Worm (Caenorhabditis elegans): ENCODE measurements around the gene gly-20.

Gene gly-20

ce11 chrV:11239187-11239725, 43.1 kb upstream of the gly-20 start, which contains the start of the genes dvc-1 and ima-1 (continued):
- TF ChIP-seq lin-39 (tag; optimal IDR thresholded peaks at IDR 0.05) (peak; percentile 42), unc-30 (tag; optimal IDR thresholded peaks at IDR 0.05) (no peak), unc-62 (GFP tag; optimal IDR thresholded peaks at IDR 0.05) (no peak), sox-4 (tag; optimal IDR thresholded peaks at IDR 0.05) (no peak), elt-2 (tag; optimal IDR thresholded peaks at IDR 0.05) (peak; percentile 41), elt-3 (tag; optimal IDR thresholded peaks at IDR 0.05) (peak in 2 of 6 experiments; percentile 6 to 9), ceh-88 (GFP tag; IDR thresholded peaks at IDR 0.05) (peak; percentile 53; the same call in 1 of the 2 replicates), nhr-237 (tag; optimal IDR thresholded peaks at IDR 0.05) (peak; percentile 7), skn-1 (tag; optimal IDR thresholded peaks at IDR 0.05) (peak; percentile 53), snpc-4 (tag; optimal IDR thresholded peaks at IDR 0.05) (peak; percentile 42), C16A3.4 (tag; optimal IDR thresholded peaks at IDR 0.05) (peak; percentile 83), tbx-2 (tag; optimal IDR thresholded peaks at IDR 0.05) (peak; percentile 51), dsc-1 (tag; optimal IDR thresholded peaks at IDR 0.05) (peak; percentile 58), jun-1 (tag; optimal IDR thresholded peaks at IDR 0.05) (peak; percentile 52), lin-13 (GFP tag; optimal IDR thresholded peaks at IDR 0.05) (peak; percentile 44), nhr-47 (tag; optimal IDR thresholded peaks at IDR 0.05) (peak; percentile 72), alr-1 (tag; optimal IDR thresholded peaks at IDR 0.05; ENCODE audit: borderline replicate concordance) (no peak), grh-1 (GFP tag; IDR thresholded peaks at IDR 0.05) (peak; percentile 51; the same call in 1 of the 2 replicates), ceh-82 (tag; optimal IDR thresholded peaks at IDR 0.05) (peak; percentile 75 to 93 (median 86)), snu-23 (GFP tag; optimal IDR thresholded peaks at IDR 0.05) (peak; percentile 79), xbp-1 (tag; optimal IDR thresholded peaks at IDR 0.05) (peak; percentile 61), nhr-19 (GFP tag; conservative IDR thresholded peaks at IDR 0.05) (peak; percentile 73), nhr-20 (tag; optimal IDR thresholded peaks at IDR 0.05) (peak; percentile 71), swsn-7 (tag; optimal IDR thresholded peaks at IDR 0.05) (peak; percentile 71), hlh-17 (GFP tag; optimal IDR thresholded peaks at IDR 0.05; ENCODE audit: borderline replicate concordance) (no peak)

- TF ChIP-seq xbp-1 (tag; optimal IDR thresholded peaks at IDR 0.05) = no peak
- TF ChIP-seq lir-3 (tag; optimal IDR thresholded peaks at IDR 0.05; ENCODE audit: poor library complexity) = no peak
- no peak for TF ChIP-seq F16B12.6 (tag; optimal IDR thresholded peaks at IDR 0.05)
- TF ChIP-seq elt-2 (tag; optimal IDR thresholded peaks at IDR 0.05) = no peak
- no peak for TF ChIP-seq nhr-47 (tag; optimal IDR thresholded peaks at IDR 0.05)
- TF ChIP-seq egl-27 (tag; optimal IDR thresholded peaks at IDR 0.05) = no peak
- no peak for TF ChIP-seq sup-37 (GFP tag; optimal IDR thresholded peaks at IDR 0.05)
- no peak for TF ChIP-seq elt-3 (tag; optimal IDR thresholded peaks at IDR 0.05)
- TF ChIP-seq nhr-20 (tag; optimal IDR thresholded peaks at IDR 0.05) = no peak
- TF ChIP-seq tbx-2 (tag; optimal IDR thresholded peaks at IDR 0.05) = no peak
- no peak for TF ChIP-seq nhr-237 (tag; optimal IDR thresholded peaks at IDR 0.05)
- no peak for TF ChIP-seq nhr-19 (GFP tag; conservative IDR thresholded peaks at IDR 0.05)
- TF ChIP-seq hpl-2 (GFP tag; optimal IDR thresholded peaks at IDR 0.05) = no peak
- TF ChIP-seq lin-15B (tag; optimal IDR thresholded peaks at IDR 0.05) = no peak
- no peak for TF ChIP-seq ceh-63 (GFP tag; optimal IDR thresholded peaks at IDR 0.05)
- TF ChIP-seq lsy-2 (tag; optimal IDR thresholded peaks at IDR 0.05) = no peak
Observed at ce11 chrV:11241580-11241979, 40.8 kb upstream of the gly-20 start, which contains the start of gene pgap-1. Gene pgap-1 (plus strand): TSS chrV:11241880.

ce11 chrV:11244539-11244938, 37.8 kb upstream of the gly-20 start, which contains the start of gene mxl-1:
Gene mxl-1 (plus strand): TSS chrV:11244839.
- TF ChIP-seq F16B12.6 (tag; optimal IDR thresholded peaks at IDR 0.05) (no peak), dsc-1 (tag; optimal IDR thresholded peaks at IDR 0.05) (no peak)

ce11 chrV:11245029-11245428, 37.3 kb upstream of the gly-20 start:
- TF ChIP-seq nhr-19 (GFP tag; conservative IDR thresholded peaks at IDR 0.05) (no peak), efl-1 (optimal IDR thresholded peaks at IDR 0.05) (no peak), efl-1 (GFP tag; optimal IDR thresholded peaks at IDR 0.05 in 1 of 2) (peak in 1 of 2 experiments; percentile 57)
